Fruit fly (Drosophila melanogaster): ENCODE measurements around the gene Dop1R1.

DNA sequence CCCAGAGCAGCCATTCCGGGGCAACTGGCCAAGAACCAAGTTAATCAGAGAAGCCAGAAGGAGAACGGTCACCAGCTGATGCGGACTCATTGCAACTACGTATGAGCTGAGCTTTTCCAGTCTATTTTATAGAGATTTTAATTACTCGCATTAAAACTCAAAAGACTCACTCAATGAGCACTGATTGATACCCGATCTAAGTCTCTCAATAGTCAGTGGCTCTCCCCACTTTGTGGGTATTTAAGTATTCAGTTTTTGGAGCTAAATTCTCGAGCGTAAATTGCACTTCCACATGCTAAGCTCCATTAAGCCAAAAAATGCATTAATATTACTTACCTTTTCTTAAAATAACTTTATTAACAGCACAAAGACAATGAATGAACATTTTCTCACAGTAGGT, 5.5 kb upstream of the Dop1R1 start, which contains the start of gene CG31326:
- no peak for TF ChIP-seq CTCF (optimal IDR thresholded peaks at IDR 0.05)
- TF ChIP-seq CG8478 (optimal IDR thresholded peaks at IDR 0.05), result no peak

Measured in S2 (cell line).